Worm (Caenorhabditis elegans): Measurements from ENCODE around the gene C02F5.14.

C02F5.14 gene

DNA sequence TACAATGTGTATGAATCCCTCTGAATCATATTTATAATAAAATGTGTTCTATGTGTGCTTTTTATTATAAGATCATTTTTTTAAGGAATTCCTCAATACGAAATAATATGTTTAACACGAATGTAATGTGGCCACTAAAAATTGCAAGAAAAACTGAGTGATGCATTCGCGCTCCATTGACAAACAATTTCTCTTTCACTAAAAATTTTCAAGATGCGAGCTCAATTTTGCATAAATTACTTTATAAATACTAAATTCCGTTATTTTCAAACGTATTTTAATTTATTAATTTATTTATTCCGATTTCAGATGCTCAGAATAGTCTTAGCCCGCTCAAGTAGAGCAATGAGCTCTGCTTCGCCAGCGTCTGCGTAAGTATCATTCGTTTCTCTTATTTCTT, 30.4 kb upstream of the C02F5.14 start, which contains the start of gene mrps-9:
TSS of gene mrps-9 (plus strand) at position 310 of the 400 bp plus-strand sequence.
- TF ChIP-seq unc-39 (tag; optimal IDR thresholded peaks at IDR 0.05) (no peak), mes-2 (tag; optimal IDR thresholded peaks at IDR 0.05; ENCODE audit: poor library complexity, severe bottlenecking) (peak; percentile 61), T20F7.1 (GFP tag; optimal IDR thresholded peaks at IDR 0.05) (peak; percentile 29), lin-38 (GFP tag; IDR thresholded peaks at IDR 0.05) (peak; percentile 94), ceh-20 (GFP tag; IDR thresholded peaks at IDR 0.05) (no peak), nhr-11 (tag; optimal IDR thresholded peaks at IDR 0.05) (no peak), ztf-11 (tag; optimal IDR thresholded peaks at IDR 0.05) (no peak), dpl-1 (GFP tag; optimal IDR thresholded peaks at IDR 0.05) (peak; percentile 31), hlh-30 (tag; optimal IDR thresholded peaks at IDR 0.05; ENCODE audit: insufficient read depth) (peak; percentile 2)

DNA sequence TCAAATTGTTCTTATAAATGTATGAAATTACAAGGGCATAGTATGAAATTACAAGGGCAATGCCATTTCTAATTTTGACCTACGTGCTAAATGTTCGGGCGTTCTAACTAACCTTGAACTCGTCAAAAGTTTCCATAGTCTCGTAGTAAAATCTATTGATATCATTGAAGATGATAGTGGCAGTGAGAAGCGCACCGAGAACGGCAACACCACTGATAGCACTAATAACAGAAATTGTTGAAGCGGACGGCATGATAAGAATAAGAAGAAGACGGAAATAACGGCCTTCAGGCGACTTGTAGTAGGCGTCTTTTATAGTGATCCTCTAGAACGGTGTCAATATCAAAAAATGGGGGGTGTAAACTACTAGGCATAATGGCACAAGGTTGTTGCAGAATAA, 28.1 kb upstream of the C02F5.14 start, which contains the start of gene col-91:
TSS of gene col-91 (minus strand) at position 288 of the 400 bp plus-strand sequence.
- TF ChIP-seq Y5F2A.4 (GFP tag; optimal IDR thresholded peaks at IDR 0.05) = no peak
- peak; percentile 37 for TF ChIP-seq nhr-28 (tag; optimal IDR thresholded peaks at IDR 0.05)
- no peak for TF ChIP-seq snpc-1.2 (GFP tag; IDR thresholded peaks at IDR 0.05)
- no peak for TF ChIP-seq sdz-12 (GFP tag; optimal IDR thresholded peaks at IDR 0.05)
- no peak for TF ChIP-seq ceh-32 (tag; optimal IDR thresholded peaks at IDR 0.05; ENCODE audit: poor library complexity)
- TF ChIP-seq mes-2 (tag; optimal IDR thresholded peaks at IDR 0.05; ENCODE audit: poor library complexity, severe bottlenecking) = no peak
- peak in 1 of 2 experiments; percentile 23 for TF ChIP-seq unc-62 (GFP tag; optimal IDR thresholded peaks at IDR 0.05 in 1 of 2)
- no peak for TF ChIP-seq unc-62 (tag; optimal IDR thresholded peaks at IDR 0.05)

DNA sequence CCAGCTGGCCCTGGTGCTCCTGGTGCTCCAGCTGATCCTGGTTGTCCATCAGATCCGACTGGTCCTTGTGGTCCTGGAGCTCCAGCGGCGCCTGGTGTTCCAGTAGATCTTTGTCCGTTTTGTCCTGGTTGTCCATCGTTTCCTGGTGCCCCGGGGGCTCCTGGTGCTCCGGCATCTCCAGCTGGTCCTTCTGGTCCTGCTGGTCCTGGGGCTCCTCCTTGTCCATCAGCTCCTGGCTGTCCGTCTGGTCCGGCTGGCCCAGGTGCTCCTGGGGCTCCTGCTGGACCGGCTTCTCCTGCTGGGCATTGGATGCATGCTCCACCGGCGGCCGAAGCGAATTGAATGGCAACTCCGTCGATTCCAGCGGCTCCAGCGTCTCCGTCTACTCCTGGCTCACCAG, 27.3 kb upstream of the C02F5.14 start:
- TF ChIP-seq nhr-48 (tag; optimal IDR thresholded peaks at IDR 0.05) = no peak
- peak; percentile 98 for TF ChIP-seq set-16 (GFP tag; IDR thresholded peaks at IDR 0.05)
- peak; percentile 10 for TF ChIP-seq mes-2 (tag; optimal IDR thresholded peaks at IDR 0.05; ENCODE audit: poor library complexity, severe bottlenecking)
- TF ChIP-seq tra-1 (GFP tag; IDR thresholded peaks at IDR 0.05) = no peak
- TF ChIP-seq egl-43 (GFP tag; IDR thresholded peaks at IDR 0.05) = 0 out of 2 replicates have a peak, but pooled peaks have one; percentile 17
- TF ChIP-seq sdz-12 (GFP tag; optimal IDR thresholded peaks at IDR 0.05) = peak; percentile 51
- 0 out of 2 replicates have a peak, but pooled peaks have one; percentile 15 for TF ChIP-seq lin-38 (GFP tag; IDR thresholded peaks at IDR 0.05)

DNA sequence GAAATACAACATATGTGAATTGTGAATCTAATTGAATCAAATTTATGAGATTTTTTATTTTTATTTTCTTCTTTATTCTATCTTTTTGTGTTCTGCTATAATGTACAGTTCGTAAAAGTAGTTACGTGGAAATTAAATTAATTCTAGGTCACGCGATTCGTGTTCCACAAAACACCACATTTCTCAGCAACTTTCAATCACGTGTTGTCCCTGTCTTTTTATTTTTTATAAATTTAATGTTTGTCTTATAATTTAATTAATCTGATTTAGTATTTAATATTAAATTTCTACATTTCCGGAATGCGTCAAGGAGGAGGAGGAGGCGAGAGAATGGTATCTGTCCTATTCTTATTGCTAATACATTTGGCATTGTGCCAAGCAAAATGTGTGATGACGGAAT, 22.7 kb upstream of the C02F5.14 start, which contains the start of gene ncr-2:
TSS of gene ncr-2 (plus strand) at position 301 of the 400 bp plus-strand sequence.
- TF ChIP-seq dmd-6 (GFP tag; IDR thresholded peaks at IDR 0.05) (no peak), egl-27 (tag; optimal IDR thresholded peaks at IDR 0.05) (no peak), ceh-62 (tag; optimal IDR thresholded peaks at IDR 0.05) (no peak), arid-1 (GFP tag; conservative IDR thresholded peaks at IDR 0.05) (no peak), Y105C5A.15 (GFP tag; IDR thresholded peaks at IDR 0.05) (no peak), fkh-10 (GFP tag; optimal IDR thresholded peaks at IDR 0.05) (no peak)

DNA sequence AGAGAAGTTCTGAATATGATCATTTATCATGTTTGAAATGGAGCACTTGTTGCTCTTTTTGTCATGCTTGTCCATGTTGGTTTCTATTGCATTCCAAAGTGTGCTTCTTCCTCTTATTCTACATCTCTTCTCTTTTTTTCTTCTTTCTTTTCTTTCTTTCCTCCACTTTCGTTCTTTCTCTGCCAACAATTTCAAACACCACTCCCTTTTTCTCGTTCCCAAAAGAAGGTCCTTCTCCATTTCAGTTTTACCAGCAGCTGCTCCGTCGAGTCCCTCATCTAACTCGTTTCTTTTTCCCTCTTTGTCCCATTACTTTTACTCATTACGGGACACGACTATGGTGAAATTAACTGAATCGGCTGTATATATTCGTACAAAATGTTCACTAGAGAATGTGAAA, 19.6 kb upstream of the C02F5.14 start, which contains the start of gene F09G8.5:
TSS of gene F09G8.5 (plus strand) at position 38 of the 400 bp plus-strand sequence.
- no peak for TF ChIP-seq arid-1 (GFP tag; conservative IDR thresholded peaks at IDR 0.05)
- TF ChIP-seq pqm-1 (tag; optimal IDR thresholded peaks at IDR 0.05) = no peak
- TF ChIP-seq spr-1 (tag; optimal IDR thresholded peaks at IDR 0.05) = no peak
- no peak for TF ChIP-seq nhr-6 (tag; optimal IDR thresholded peaks at IDR 0.05)
- TF ChIP-seq T26A8.4 (GFP tag; IDR thresholded peaks at IDR 0.05) = no peak
- TF ChIP-seq ceh-32 (tag; optimal IDR thresholded peaks at IDR 0.05; ENCODE audit: poor library complexity) = no peak
- TF ChIP-seq tra-1 (GFP tag; IDR thresholded peaks at IDR 0.05) = no peak
- TF ChIP-seq daf-16 (GFP tag; optimal IDR thresholded peaks at IDR 0.05) = no peak
- no peak for TF ChIP-seq daf-16 (tag; optimal IDR thresholded peaks at IDR 0.05)
- no peak for TF ChIP-seq ama-1 (optimal IDR thresholded peaks at IDR 0.05)
- no peak for TF ChIP-seq ctbp-1 (GFP tag; IDR thresholded peaks at IDR 0.05)
- TF ChIP-seq nhr-42 (GFP tag; IDR thresholded peaks at IDR 0.05) = no peak
- TF ChIP-seq mdl-1 (tag; optimal IDR thresholded peaks at IDR 0.05) = no peak
- no peak for TF ChIP-seq mxl-2 (GFP tag; conservative IDR thresholded peaks at IDR 0.05)
- TF ChIP-seq fkh-10 (GFP tag; optimal IDR thresholded peaks at IDR 0.05) = no peak
- TF ChIP-seq skn-1 (tag; optimal IDR thresholded peaks at IDR 0.05) = no peak
- TF ChIP-seq F44E2.7 (GFP tag; IDR thresholded peaks at IDR 0.05) = no peak
- TF ChIP-seq ces-1 (GFP tag; optimal IDR thresholded peaks at IDR 0.05) = no peak
- no peak for TF ChIP-seq Y5F2A.4 (GFP tag; optimal IDR thresholded peaks at IDR 0.05)
